Fruit fly (Drosophila melanogaster) whole organism, prepupa: Measurements from ENCODE around the gene Oga.
A peak's percentile ranks its signal among the peaks of the same experiment; 100 is the strongest.

Experiments used
- CG10631 ChIP-seq: fragments of 200-800 bp; sonication (Bioruptor generic); optimal IDR thresholded peaks from 2 replicates; lab custom pipeline; 2016; ENCODE audit warnings: missing biosample characterization, missing genetic modification characterization
- CG11294 ChIP-seq: fragments of 200-800 bp; sonication (Bioruptor generic); IDR thresholded peaks from 2 replicates; pipeline ENCODE4 v1.3.6; 2022; ENCODE audit warnings: missing biosample characterization, missing genetic modification characterization
- CG11902 ChIP-seq: fragments of 200-800 bp; sonication (Bioruptor generic); optimal IDR thresholded peaks from 3 replicates; lab custom pipeline; 2016; ENCODE audit warnings: missing biosample characterization, missing genetic modification characterization
- CG15336 ChIP-seq: fragments of 200-800 bp; sonication (Bioruptor generic); IDR thresholded peaks from 2 replicates; pipeline ENCODE4 v1.3.6; 2022; ENCODE audit warnings: missing biosample characterization, missing genetic modification characterization
- CG32006 ChIP-seq: fragments of 200-800 bp; sonication (Bioruptor generic); optimal IDR thresholded peaks from 3 replicates; lab custom pipeline; 2017; ENCODE audit warnings: missing biosample characterization, mild to moderate bottlenecking, missing genetic modification characterization
- CG34406 ChIP-seq: fragments of 200-800 bp; sonication (Bioruptor generic); optimal IDR thresholded peaks from 3 replicates; lab custom pipeline; 2016; ENCODE audit warnings: missing biosample characterization, missing genetic modification characterization
- CG3919 ChIP-seq: fragments of 200-800 bp; sonication (Bioruptor generic); optimal IDR thresholded peaks from 3 replicates; lab custom pipeline; 2016; ENCODE audit warnings: missing biosample characterization, missing genetic modification characterization
- CG6163 ChIP-seq: fragments of 200-800 bp; sonication (Bioruptor generic); IDR thresholded peaks from 3 replicates; pipeline ENCODE4 v1.3.6; 2022; ENCODE audit warnings: missing biosample characterization, missing genetic modification characterization
- CG6276 ChIP-seq: fragments of 200-800 bp; sonication (Bioruptor generic); optimal IDR thresholded peaks from 2 replicates; lab custom pipeline; 2017; ENCODE audit warnings: missing biosample characterization, mild to moderate bottlenecking, missing genetic modification characterization
- CG6792 ChIP-seq: fragments of 200-800 bp; sonication (Bioruptor generic); optimal IDR thresholded peaks from 3 replicates; lab custom pipeline; 2016; ENCODE audit warnings: missing biosample characterization, missing genetic modification characterization
- CG6808 ChIP-seq: fragments of 200-800 bp; sonication (Bioruptor generic); optimal IDR thresholded peaks from 3 replicates; lab custom pipeline; 2017; ENCODE audit warnings: missing biosample characterization, missing genetic modification characterization, mild to moderate bottlenecking, moderate library complexity, missing genetic modification reagents
- CG6854 ChIP-seq: fragments of 200-800 bp; sonication (Bioruptor generic); optimal IDR thresholded peaks from 2 replicates; lab custom pipeline; 2017; ENCODE audit warnings: missing biosample characterization, mild to moderate bottlenecking, missing genetic modification characterization
- CG7368 ChIP-seq: fragments of 200-800 bp; sonication (Bioruptor generic); optimal IDR thresholded peaks from 3 replicates; lab custom pipeline; 2016; ENCODE audit warnings: missing biosample characterization, missing genetic modification characterization
- CG8632 ChIP-seq: fragments of 200-800 bp; sonication (Bioruptor generic); optimal IDR thresholded peaks from 3 replicates; lab custom pipeline; 2016; ENCODE audit warnings: missing biosample characterization, missing genetic modification characterization
- Eip75B ChIP-seq: fragments of 200-800 bp; sonication (Bioruptor generic); optimal IDR thresholded peaks from 3 replicates; lab custom pipeline; 2016; ENCODE audit warnings: missing biosample characterization, missing genetic modification characterization
- Eip78C ChIP-seq: fragments of 200-800 bp; sonication (Bioruptor generic); peaks from one replicate; lab custom pipeline; 2016; ENCODE audit warnings: missing biosample characterization, missing genetic modification characterization
- Eip93F ChIP-seq: fragments of 200-800 bp; sonication (Bioruptor generic); optimal IDR thresholded peaks from 2 replicates; lab custom pipeline; 2016; ENCODE audit warnings: missing biosample characterization, mild to moderate bottlenecking, missing genetic modification characterization
- Ets21C ChIP-seq: fragments of 200-800 bp; sonication (Bioruptor generic); optimal IDR thresholded peaks from 3 replicates; lab custom pipeline; 2016; ENCODE audit warnings: missing biosample characterization, missing genetic modification characterization
- Ets96B ChIP-seq: fragments of 200-800 bp; optimal IDR thresholded peaks from 2 replicates; lab custom pipeline; 2019; ENCODE audit warnings: missing biosample characterization, mild to moderate bottlenecking, missing genetic modification characterization, moderate library complexity
- Gug ChIP-seq: fragments of 200-800 bp; sonication (Bioruptor generic); IDR thresholded peaks from 2 replicates; pipeline ENCODE4 v1.3.6; 2022; ENCODE audit warnings: missing biosample characterization, missing genetic modification characterization
- Hr39 ChIP-seq: fragments of 200-800 bp; sonication (Bioruptor generic); optimal IDR thresholded peaks from 2 replicates; lab custom pipeline; 2016; ENCODE audit warnings: missing biosample characterization, missing genetic modification characterization
- Hr4 ChIP-seq: fragments of 200-800 bp; sonication (Bioruptor generic); optimal IDR thresholded peaks from 3 replicates; lab custom pipeline; 2016; ENCODE audit warnings: missing biosample characterization, missing genetic modification characterization
- Met ChIP-seq: fragments of 200-800 bp; sonication (Bioruptor generic); optimal IDR thresholded peaks from 3 replicates; lab custom pipeline; 2016; ENCODE audit warnings: missing biosample characterization, missing genetic modification characterization
- OdsH ChIP-seq: fragments of 200-800 bp; sonication (Bioruptor generic); optimal IDR thresholded peaks from 3 replicates; lab custom pipeline; 2016; ENCODE audit warnings: missing biosample characterization, missing genetic modification characterization
- Sox102F ChIP-seq: fragments of 200-800 bp; sonication (Bioruptor generic); optimal IDR thresholded peaks from 2 replicates; lab custom pipeline; 2016; ENCODE audit warnings: missing biosample characterization, mild to moderate bottlenecking, missing genetic modification characterization
- Sox14 ChIP-seq: fragments of 200-800 bp; sonication (Bioruptor generic); optimal IDR thresholded peaks from 3 replicates; lab custom pipeline; 2016; ENCODE audit warnings: missing biosample characterization, missing genetic modification characterization
- Sox15 ChIP-seq: fragments of 200-800 bp; sonication (Bioruptor generic); optimal IDR thresholded peaks from 3 replicates; lab custom pipeline; 2016; ENCODE audit warnings: missing biosample characterization, missing genetic modification characterization
- achi ChIP-seq: fragments of 200-800 bp; sonication (Bioruptor generic); optimal IDR thresholded peaks from 3 replicates; lab custom pipeline; 2016; ENCODE audit warnings: missing biosample characterization, missing genetic modification characterization
- acj6 ChIP-seq: fragments of 200-800 bp; sonication (Bioruptor generic); optimal IDR thresholded peaks from 3 replicates; lab custom pipeline; 2016; ENCODE audit warnings: missing biosample characterization, missing genetic modification characterization
- cyc ChIP-seq: fragments of 200-800 bp; sonication (Bioruptor generic); optimal IDR thresholded peaks from 3 replicates; lab custom pipeline; 2016; ENCODE audit warnings: missing biosample characterization, missing genetic modification characterization
- eg ChIP-seq: fragments of 200-800 bp; sonication (Bioruptor generic); IDR thresholded peaks from 3 replicates; pipeline ENCODE4 v1.3.6; 2022; ENCODE audit warnings: missing biosample characterization, missing genetic modification characterization
- esn ChIP-seq: fragments of 200-800 bp; sonication (Bioruptor generic); optimal IDR thresholded peaks from 2 replicates; lab custom pipeline; 2016; ENCODE audit warnings: missing biosample characterization, mild to moderate bottlenecking, missing genetic modification characterization, moderate library complexity
- fd59A ChIP-seq: fragments of 200-800 bp; sonication (Bioruptor generic); optimal IDR thresholded peaks from 2 replicates; lab custom pipeline; 2017; ENCODE audit warnings: missing biosample characterization, mild to moderate bottlenecking, missing genetic modification characterization, missing genetic modification reagents
- fkh ChIP-seq: fragments of 200-800 bp; sonication (Bioruptor generic); optimal IDR thresholded peaks from 3 replicates; lab custom pipeline; 2017; ENCODE audit warnings: missing biosample characterization, mild to moderate bottlenecking, missing genetic modification characterization, moderate library complexity
- lz ChIP-seq: fragments of 200-800 bp; sonication (Bioruptor generic); optimal IDR thresholded peaks from 3 replicates; lab custom pipeline; 2016; ENCODE audit warnings: missing biosample characterization, missing genetic modification characterization
- net ChIP-seq: fragments of 200-800 bp; sonication (Bioruptor generic); optimal IDR thresholded peaks from 3 replicates; lab custom pipeline; 2016; ENCODE audit warnings: missing biosample characterization, missing genetic modification characterization
- salr ChIP-seq, 2 experiments: fragments of 200-800 bp; sonication (Bioruptor generic); optimal IDR thresholded peaks; 3 replicates each; lab custom pipeline; 2016 to 2018; ENCODE audit warnings: missing biosample characterization in 2 of 2, missing genetic modification characterization in 2 of 2, mild to moderate bottlenecking in 1 of 2
- ss ChIP-seq, 2 experiments: fragments of 200-800 bp; sonication (Bioruptor generic); optimal IDR thresholded peaks; 2 replicates in 1 of 2; 3 replicates in 1 of 2; lab custom pipeline; 2017 to 2018; ENCODE audit warnings: mild to moderate bottlenecking in 2 of 2, missing biosample characterization in 2 of 2, missing genetic modification characterization in 2 of 2, moderate library complexity in 1 of 2
- svp ChIP-seq: fragments of 200-800 bp; sonication (Bioruptor generic); peaks from one replicate; lab custom pipeline; 2016; ENCODE audit warnings: missing biosample characterization, missing genetic modification characterization
- vri ChIP-seq: fragments of 200-800 bp; sonication (Bioruptor generic); optimal IDR thresholded peaks from 3 replicates; lab custom pipeline; 2016; ENCODE audit warnings: missing biosample characterization, mild to moderate bottlenecking, missing genetic modification characterization

Gene Oga

dm6 chr3R:21188540-21189276 is 30.2 kb upstream of the Oga start (continued):
- TF ChIP-seq CG11294, result no peak; the same call in 1 of the 2 replicates
- TF ChIP-seq fd59A (GFP tag; lab: Kevin White, UChicago), result no peak
- peak; percentile 13 for TF ChIP-seq Ets96B (tag; lab: Kevin White, UChicago)
- TF ChIP-seq CG11902 (GFP tag; lab: Kevin White, UChicago), result no peak
- peak; percentile 66 for TF ChIP-seq svp (GFP tag; lab: Kevin White, UChicago)
- no peak for TF ChIP-seq CG6808 (GFP tag; lab: Kevin White, UChicago)
- peak; percentile 42 to 60 for TF ChIP-seq ss (GFP tag; optimal IDR thresholded peaks at IDR 0.05; lab: Kevin White, UChicago)
- no peak for TF ChIP-seq Sox15
- no peak for TF ChIP-seq salr (GFP tag; optimal IDR thresholded peaks at IDR 0.05; lab: Kevin White, UChicago)
- TF ChIP-seq vri, result peak; percentile 85
- TF ChIP-seq Sox102F (GFP tag; lab: Kevin White, UChicago), result peak; percentile 38
- TF ChIP-seq Ets21C (GFP tag; lab: Kevin White, UChicago), result no peak
- TF ChIP-seq Hr39 (GFP tag; lab: Kevin White, UChicago), result no peak
- no peak for TF ChIP-seq OdsH
- TF ChIP-seq Eip78C (GFP tag; lab: Kevin White, UChicago), result peak; percentile 45
- TF ChIP-seq eg, result 0 out of 3 replicates have a peak, but pooled peaks have one; percentile 45
- peak; percentile 27 for TF ChIP-seq Met (GFP tag; lab: Kevin White, UChicago)
- TF ChIP-seq CG34406 (GFP tag; lab: Kevin White, UChicago), result no peak
- TF ChIP-seq CG3919 (GFP tag; lab: Kevin White, UChicago), result peak; percentile 58
- TF ChIP-seq Hr4 (GFP tag; lab: Kevin White, UChicago), result no peak
- TF ChIP-seq CG32006 (GFP tag; lab: Kevin White, UChicago), result no peak
- TF ChIP-seq cyc, result no peak
- TF ChIP-seq CG10631, result no peak
- peak; percentile 64 for TF ChIP-seq fkh (GFP tag; lab: Kevin White, UChicago)
- TF ChIP-seq lz (GFP tag; lab: Kevin White, UChicago), result no peak
- peak; percentile 26 for TF ChIP-seq Sox14 (GFP tag; lab: Kevin White, UChicago)
- TF ChIP-seq CG6854 (GFP tag; lab: Kevin White, UChicago), result no peak
- peak; percentile 13 for TF ChIP-seq net (GFP tag; lab: Kevin White, UChicago)
- no peak for TF ChIP-seq achi
- peak; percentile 46 for TF ChIP-seq CG6276 (GFP tag; lab: Kevin White, UChicago)
- peak; percentile 22 for TF ChIP-seq CG7368
- TF ChIP-seq Eip93F (GFP tag; lab: Kevin White, UChicago), result peak; percentile 48
- TF ChIP-seq, all 60 proteins: peak for 25

DNA sequence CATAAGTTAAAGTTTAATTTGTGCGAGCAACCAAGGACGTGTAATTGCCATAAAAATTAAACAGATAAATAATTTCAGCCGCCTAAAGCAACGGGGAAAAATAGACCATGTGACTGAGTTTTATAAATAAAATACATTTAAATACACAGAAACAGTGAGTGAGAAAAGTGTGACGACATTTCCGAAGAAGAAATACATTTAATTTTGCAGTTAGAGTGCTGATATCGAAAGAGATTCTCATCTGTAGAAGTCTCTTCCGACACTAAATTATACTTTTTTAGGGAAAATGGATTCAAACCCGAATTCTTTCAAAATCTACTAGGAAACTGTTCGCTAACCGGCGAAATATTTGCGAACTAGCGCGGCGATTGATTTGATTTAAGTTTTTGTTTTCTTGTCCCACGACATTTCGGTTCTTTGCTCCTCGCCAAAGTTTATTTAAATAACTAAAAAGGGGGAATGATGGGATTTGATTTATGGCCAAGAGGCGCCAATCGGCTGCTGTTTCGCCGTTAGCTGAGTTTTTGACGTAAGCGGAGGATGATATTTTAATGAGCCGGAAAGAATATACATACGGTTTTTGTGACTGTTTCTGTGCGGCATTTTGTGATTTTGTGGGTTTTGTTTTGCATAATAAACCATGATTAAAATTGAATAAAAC is 29.2 kb upstream of the Oga start:
- TF ChIP-seq Eip78C (GFP tag; lab: Kevin White, UChicago) (peak; percentile 31), acj6 (GFP tag; lab: Kevin White, UChicago) (no peak), CG8632 (GFP tag; lab: Kevin White, UChicago) (no peak), CG11902 (GFP tag; lab: Kevin White, UChicago) (no peak), Ets96B (tag; lab: Kevin White, UChicago) (no peak), Hr39 (GFP tag; lab: Kevin White, UChicago) (no peak)
- TF ChIP-seq, all 60 proteins: peak for 1

DNA sequence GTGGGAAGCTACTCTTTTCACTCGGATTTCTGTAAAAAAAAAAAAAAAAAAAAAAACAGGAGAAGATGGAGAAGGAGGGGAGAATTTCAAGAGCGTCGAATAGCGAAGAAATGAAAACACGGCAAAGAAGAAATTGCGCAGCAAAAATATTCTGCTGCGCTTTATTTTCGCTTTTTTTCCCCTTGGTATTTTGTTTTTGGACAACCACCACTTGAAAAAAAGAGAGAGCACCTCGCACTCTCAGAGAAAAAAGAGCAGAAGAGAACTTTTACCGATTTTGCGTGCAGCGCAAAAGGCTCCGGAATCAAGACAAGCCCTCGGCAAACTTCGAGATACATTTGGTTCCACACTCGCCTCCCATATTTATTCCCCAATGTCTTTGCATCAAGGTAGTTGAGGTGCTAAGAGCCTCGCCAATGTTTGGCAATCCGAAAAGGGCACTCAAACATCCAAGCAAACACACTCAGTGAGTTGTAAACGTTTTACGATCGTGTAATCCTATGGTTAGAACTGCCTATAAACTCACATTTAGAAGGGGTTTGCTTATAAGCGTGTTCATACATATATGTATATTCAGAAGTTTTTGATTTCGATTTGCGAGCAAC is 28.0 kb upstream of the Oga start:
- TF ChIP-seq vri (peak; percentile 58), Sox102F (GFP tag; lab: Kevin White, UChicago) (peak; percentile 59), Met (GFP tag; lab: Kevin White, UChicago) (no peak), CG15336 (GFP tag; lab: Robert Waterston, UW) (0 out of 2 replicates have a peak, but pooled peaks have one; percentile 22), CG34406 (GFP tag; lab: Kevin White, UChicago) (peak; percentile 21), esn (GFP tag; lab: Kevin White, UChicago) (peak; percentile 9), Eip75B (GFP tag; lab: Kevin White, UChicago) (no peak), Eip78C (GFP tag; lab: Kevin White, UChicago) (no peak), salr (GFP tag; optimal IDR thresholded peaks at IDR 0.05; lab: Kevin White, UChicago) (no peak), ss (GFP tag; optimal IDR thresholded peaks at IDR 0.05; lab: Kevin White, UChicago) (peak; percentile 1 to 26), CG8632 (GFP tag; lab: Kevin White, UChicago) (no peak), CG6854 (GFP tag; lab: Kevin White, UChicago) (peak; percentile 70), Gug (GFP tag; lab: Robert Waterston, UW) (no peak), Ets96B (tag; lab: Kevin White, UChicago) (no peak), CG6276 (GFP tag; lab: Kevin White, UChicago) (no peak), acj6 (GFP tag; lab: Kevin White, UChicago) (no peak), CG6163 (GFP tag; lab: Robert Waterston, UW) (peak; percentile 46; the same call in 2 of the 3 replicates), Sox15 (no peak), CG6792 (no peak)
